Fruit fly (Drosophila melanogaster) whole organism, embryonic: Measurements from ENCODE around the gene Alg12.

Source experiments
- CG10366 ChIP-seq: fragments of 200-800 bp; sonication (Bioruptor generic); IDR thresholded peaks from 2 replicates; pipeline ENCODE4 v1.3.6; 2022; ENCODE audit warnings: missing biosample characterization, missing genetic modification characterization
- CG12104 ChIP-seq: fragments of 200-800 bp; sonication (Bioruptor generic); optimal IDR thresholded peaks from 3 replicates; lab custom pipeline; 2016; ENCODE audit warnings: missing biosample characterization, missing genetic modification characterization
- CG12219 ChIP-seq: fragments of 200-800 bp; sonication (Bioruptor generic); optimal IDR thresholded peaks from 3 replicates; lab custom pipeline; 2018; ENCODE audit warnings: missing biosample characterization, mild to moderate bottlenecking, missing genetic modification characterization
- CG13424 ChIP-seq: fragments of 200-800 bp; sonication (Bioruptor generic); optimal IDR thresholded peaks from 2 replicates; lab custom pipeline; 2019; ENCODE audit warnings: missing biosample characterization, mild to moderate bottlenecking, missing genetic modification characterization, moderate library complexity
- CG14050 ChIP-seq: fragments of 200-800 bp; sonication (Bioruptor generic); IDR thresholded peaks from 3 replicates; pipeline ENCODE4 v1.3.6; 2022; ENCODE audit warnings: missing biosample characterization, missing genetic modification characterization
- CG15269 ChIP-seq: fragments of 200-800 bp; sonication (Bioruptor generic); optimal IDR thresholded peaks from 2 replicates; lab custom pipeline; 2018; ENCODE audit warnings: missing biosample characterization, mild to moderate bottlenecking, missing genetic modification characterization, moderate library complexity
- CG15696 ChIP-seq: fragments of 200-800 bp; sonication (Bioruptor generic); optimal IDR thresholded peaks from 2 replicates; lab custom pipeline; 2019; ENCODE audit warnings: missing biosample characterization, mild to moderate bottlenecking, missing genetic modification characterization, moderate library complexity
- CG3065 ChIP-seq: fragments of 200-800 bp; sonication (Bioruptor generic); optimal IDR thresholded peaks from 2 replicates; lab custom pipeline; 2016; ENCODE audit warnings: missing biosample characterization, missing genetic modification characterization
- CG33557 ChIP-seq: fragments of 200-800 bp; sonication (Bioruptor generic); optimal IDR thresholded peaks from 2 replicates; lab custom pipeline; 2019; ENCODE audit warnings: missing biosample characterization, mild to moderate bottlenecking, missing genetic modification characterization, moderate library complexity
- CG34224 ChIP-seq: fragments of 200-800 bp; sonication (Bioruptor generic); IDR thresholded peaks from 3 replicates; pipeline ENCODE4 v1.3.6; 2022; ENCODE audit warnings: missing biosample characterization, missing genetic modification characterization; ENCODE audit not compliant: partially characterized antibody
- CG42726 ChIP-seq: fragments of 200-800 bp; sonication (Bioruptor generic); IDR thresholded peaks from 2 replicates; pipeline ENCODE4 v1.3.6; 2022; ENCODE audit warnings: missing biosample characterization, missing genetic modification characterization; ENCODE audit not compliant: partially characterized antibody
- CG4617 ChIP-seq: fragments of 200-800 bp; sonication (Bioruptor generic); optimal IDR thresholded peaks from 3 replicates; lab custom pipeline; 2016; ENCODE audit warnings: missing biosample characterization, missing genetic modification characterization, borderline replicate concordance
- CG5180 ChIP-seq: fragments of 200-800 bp; sonication (Bioruptor generic); optimal IDR thresholded peaks from 3 replicates; lab custom pipeline; 2017; ENCODE audit warnings: missing biosample characterization, missing genetic modification characterization, mild to moderate bottlenecking, moderate library complexity, missing genetic modification reagents
- CG8359 ChIP-seq: fragments of 200-800 bp; sonication (Bioruptor generic); optimal IDR thresholded peaks from 2 replicates; lab custom pipeline; 2017; ENCODE audit warnings: missing biosample characterization, mild to moderate bottlenecking, missing genetic modification characterization, borderline replicate concordance
- CG8765 ChIP-seq: fragments of 200-800 bp; sonication (Bioruptor generic); IDR thresholded peaks from 2 replicates; pipeline ENCODE4 v1.3.6; 2022; ENCODE audit warnings: missing biosample characterization, missing genetic modification characterization
- Chrac-16 ChIP-seq: fragments of 200-800 bp; sonication (Bioruptor generic); optimal IDR thresholded peaks from 3 replicates; lab custom pipeline; 2016; ENCODE audit warnings: missing biosample characterization, missing genetic modification characterization
- CoRest ChIP-seq: fragments of 200-800 bp; sonication (Bioruptor generic); optimal IDR thresholded peaks from 3 replicates; lab custom pipeline; 2018; ENCODE audit warnings: missing biosample characterization, mild to moderate bottlenecking, missing genetic modification characterization, moderate library complexity
- CrebB ChIP-seq: fragments of 200-800 bp; sonication (Bioruptor generic); optimal IDR thresholded peaks from 3 replicates; lab custom pipeline; 2018; ENCODE audit warnings: missing biosample characterization, mild to moderate bottlenecking, missing genetic modification characterization
- Dll ChIP-seq: fragments of 200-800 bp; sonication (Bioruptor generic); IDR thresholded peaks from 4 replicates; pipeline ENCODE4 v1.3.6; 2022; ENCODE audit warnings: missing biosample characterization, missing genetic modification characterization; ENCODE audit not compliant: partially characterized antibody
- Dp ChIP-seq: fragments of 200-800 bp; sonication (Bioruptor generic); optimal IDR thresholded peaks from 2 replicates; lab custom pipeline; 2018; ENCODE audit warnings: missing biosample characterization, mild to moderate bottlenecking, missing genetic modification characterization, moderate library complexity
- ERR ChIP-seq: fragments of 200-800 bp; sonication (Bioruptor generic); optimal IDR thresholded peaks from 2 replicates; lab custom pipeline; 2016; ENCODE audit warnings: missing biosample characterization, missing genetic modification characterization
- Fer1 ChIP-seq: fragments of 200-800 bp; sonication (Bioruptor generic); optimal IDR thresholded peaks from 2 replicates; lab custom pipeline; 2017; ENCODE audit warnings: missing biosample characterization, mild to moderate bottlenecking, missing genetic modification characterization
- Gsc ChIP-seq: fragments of 200-800 bp; sonication (Bioruptor generic); IDR thresholded peaks from 2 replicates; pipeline ENCODE4 v1.3.6; 2022; ENCODE audit warnings: missing biosample characterization, missing genetic modification characterization
- MESR4 ChIP-seq: fragments of 200-800 bp; sonication (Bioruptor generic); optimal IDR thresholded peaks from 2 replicates; lab custom pipeline; 2018; ENCODE audit warnings: missing biosample characterization, mild to moderate bottlenecking, missing genetic modification characterization, moderate library complexity
- NfI ChIP-seq: fragments of 200-800 bp; sonication (Bioruptor generic); optimal IDR thresholded peaks from 3 replicates; lab custom pipeline; 2018; ENCODE audit warnings: missing biosample characterization, mild to moderate bottlenecking, missing genetic modification characterization, moderate library complexity
- Oli ChIP-seq: fragments of 200-800 bp; sonication (Bioruptor generic); optimal IDR thresholded peaks from 2 replicates; lab custom pipeline; 2018; ENCODE audit warnings: missing biosample characterization, mild to moderate bottlenecking, missing genetic modification characterization, moderate library complexity
- Trl ChIP-seq, 3 experiments: fragments of >200 bp in 2 of 3; fragments of 200-800 bp in 1 of 3; sonication (Bioruptor generic) in 1 of 3; optimal IDR thresholded peaks; 2 replicates in 1 of 3; 3 replicates in 2 of 3; lab custom pipeline; 2016 to 2017; ENCODE audit warnings: missing biosample characterization in 1 of 3, missing genetic modification characterization in 1 of 3
- Vsx1 ChIP-seq: fragments of 200-800 bp; sonication (Bioruptor generic); optimal IDR thresholded peaks from 2 replicates; lab custom pipeline; 2017; ENCODE audit warnings: missing biosample characterization, mild to moderate bottlenecking, missing genetic modification characterization, missing genetic modification reagents
- Xrp1 ChIP-seq: fragments of 200-800 bp; sonication (Bioruptor generic); IDR thresholded peaks from 2 replicates; pipeline ENCODE4 v1.3.6; 2022; ENCODE audit warnings: missing biosample characterization, missing genetic modification characterization
- aop ChIP-seq: fragments of 200-800 bp; sonication (Bioruptor generic); IDR thresholded peaks from 2 replicates; pipeline ENCODE4 v1.3.6; 2022; ENCODE audit warnings: missing biosample characterization, missing genetic modification characterization
- ato ChIP-seq: fragments of 200-800 bp; sonication (Bioruptor generic); IDR thresholded peaks from 2 replicates; pipeline ENCODE4 v1.3.6; 2022; ENCODE audit warnings: missing biosample characterization, missing genetic modification characterization; ENCODE audit not compliant: partially characterized antibody
- cato ChIP-seq: fragments of 200-800 bp; sonication (Bioruptor generic); optimal IDR thresholded peaks from 2 replicates; lab custom pipeline; 2016; ENCODE audit warnings: missing biosample characterization, missing genetic modification characterization, borderline replicate concordance
- crc ChIP-seq: fragments of 200-800 bp; sonication (Bioruptor generic); optimal IDR thresholded peaks from 2 replicates; lab custom pipeline; 2016; ENCODE audit warnings: missing biosample characterization, missing genetic modification characterization
- crol ChIP-seq: fragments of 200-800 bp; sonication (Bioruptor generic); IDR thresholded peaks from 2 replicates; pipeline ENCODE4 v1.3.6; 2022; ENCODE audit warnings: missing biosample characterization, missing genetic modification characterization
- fd3F ChIP-seq: fragments of 200-800 bp; sonication (Bioruptor generic); optimal IDR thresholded peaks from 2 replicates; lab custom pipeline; 2018; ENCODE audit warnings: missing biosample characterization, mild to moderate bottlenecking, missing genetic modification characterization, moderate library complexity
- ftz-f1 ChIP-seq: fragments of 200-800 bp; sonication (Bioruptor generic); optimal IDR thresholded peaks from 2 replicates; lab custom pipeline; 2016; ENCODE audit warnings: missing biosample characterization, missing genetic modification characterization
- ind ChIP-seq: fragments of 200-800 bp; sonication (Bioruptor generic); optimal IDR thresholded peaks from 3 replicates; lab custom pipeline; 2016; ENCODE audit warnings: missing biosample characterization, missing genetic modification characterization
- knrl ChIP-seq: fragments of 200-800 bp; sonication (Bioruptor generic); IDR thresholded peaks from 3 replicates; pipeline ENCODE4 v1.3.6; 2022; ENCODE audit warnings: missing biosample characterization, missing genetic modification characterization; ENCODE audit not compliant: partially characterized antibody
- lbe ChIP-seq: fragments of 200-800 bp; sonication (Bioruptor generic); optimal IDR thresholded peaks from 2 replicates; lab custom pipeline; 2016; ENCODE audit warnings: missing biosample characterization, mild to moderate bottlenecking, missing genetic modification characterization
- org-1 ChIP-seq: fragments of 200-800 bp; sonication (Bioruptor generic); optimal IDR thresholded peaks from 2 replicates; lab custom pipeline; 2017; ENCODE audit warnings: missing biosample characterization, missing genetic modification characterization
- psq ChIP-seq: fragments of 200-800 bp; sonication (Bioruptor generic); optimal IDR thresholded peaks from 2 replicates; lab custom pipeline; 2017; ENCODE audit warnings: missing biosample characterization, missing genetic modification characterization
- pzg ChIP-seq: fragments of 200-800 bp; sonication (Bioruptor generic); optimal IDR thresholded peaks from 3 replicates; lab custom pipeline; 2018; ENCODE audit warnings: missing biosample characterization, mild to moderate bottlenecking, missing genetic modification characterization, moderate library complexity
- row ChIP-seq: fragments of 200-800 bp; sonication (Bioruptor generic); IDR thresholded peaks from 3 replicates; pipeline ENCODE4 v1.3.6; 2022; ENCODE audit warnings: missing biosample characterization, missing genetic modification characterization
- sima ChIP-seq: fragments of 200-800 bp; sonication (Bioruptor generic); optimal IDR thresholded peaks from 2 replicates; lab custom pipeline; 2016; ENCODE audit warnings: missing biosample characterization, missing genetic modification characterization
- unc-4 ChIP-seq: fragments of 200-800 bp; sonication (Bioruptor generic); IDR thresholded peaks from 2 replicates; pipeline ENCODE4 v1.3.6; 2022; ENCODE audit warnings: missing biosample characterization, missing genetic modification characterization; ENCODE audit not compliant: partially characterized antibody

The Alg12 gene

DNA sequence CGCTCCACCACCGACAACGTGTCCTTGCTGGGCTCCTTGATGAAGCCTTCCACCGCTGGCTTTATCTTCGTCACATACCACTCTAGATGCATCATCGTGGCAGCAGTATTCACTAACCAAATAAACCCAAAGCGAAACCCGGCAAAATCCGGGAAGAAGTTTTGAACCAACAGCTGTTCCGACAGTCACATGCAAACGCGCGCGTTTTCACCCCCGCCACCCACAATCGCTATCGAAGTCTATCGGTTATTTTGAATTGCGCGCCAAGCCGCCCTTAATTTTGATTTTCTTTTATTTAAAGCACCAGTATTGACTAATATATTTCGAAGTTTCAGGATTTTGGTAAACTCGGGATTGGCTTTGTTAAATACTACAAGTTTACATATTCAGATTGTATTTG is 1.8 kb upstream of the Alg12 start, which contains the start of gene Tti1 (continued):
- TF ChIP-seq psq (GFP tag; lab: Kevin White, UChicago) (no peak), Dp (GFP tag; lab: Kevin White, UChicago) (peak; percentile 86), CG42726 (GFP tag; lab: Robert Waterston, UW) (no peak), crc (GFP tag; lab: Kevin White, UChicago) (no peak), CG12104 (no peak), CG12219 (GFP tag; lab: Kevin White, UChicago) (no peak), CG14050 (GFP tag; lab: Robert Waterston, UW) (no peak), Vsx1 (GFP tag; lab: Kevin White, UChicago) (no peak), unc-4 (GFP tag; lab: Robert Waterston, UW) (0 out of 2 replicates have a peak, but pooled peaks have one; percentile 18), CG8359 (GFP tag; lab: Kevin White, UChicago) (no peak), aop (GFP tag; lab: Robert Waterston, UW) (no peak)

DNA sequence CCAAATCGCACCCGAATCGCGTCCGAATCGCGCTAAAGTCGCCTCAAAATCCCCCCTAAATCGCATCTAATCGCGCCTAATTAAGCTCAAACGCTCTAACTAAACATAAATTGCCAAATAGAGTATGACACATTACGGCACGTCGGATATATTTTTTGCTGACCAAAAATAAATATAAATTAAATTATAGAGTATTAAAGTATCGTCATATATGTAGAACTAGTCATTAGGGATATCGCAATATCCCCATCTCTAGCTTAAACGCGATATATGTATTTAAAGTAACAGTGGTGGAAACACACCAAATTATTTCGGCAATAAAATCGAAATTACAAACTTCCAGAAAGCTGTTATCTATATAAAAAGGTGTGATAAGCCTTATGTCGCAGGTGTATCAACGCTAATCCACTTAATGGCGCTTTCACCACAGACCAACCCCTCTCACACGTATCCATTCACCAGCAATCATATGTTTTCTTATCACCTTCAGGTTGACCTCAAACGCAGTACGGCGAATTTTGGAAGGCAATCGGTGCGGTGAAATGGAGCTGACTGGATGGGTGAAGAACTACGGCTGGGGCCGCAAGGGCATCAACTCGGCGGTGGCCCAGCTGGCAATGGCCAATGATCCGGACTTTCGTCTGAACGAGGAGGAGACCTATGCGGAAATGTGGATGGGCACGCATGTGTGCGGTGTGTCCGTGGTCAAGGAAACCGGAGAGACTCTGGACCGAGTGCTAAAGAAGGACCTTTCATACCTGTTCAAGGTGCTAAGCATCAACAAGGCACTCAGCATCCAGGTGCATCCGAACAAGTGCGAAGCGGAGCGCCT is 3.3 kb downstream of the Alg12 start, which contains the start of gene Mpi:
Mpi (plus strand) TSS at position 263 of the 832 bp plus-strand sequence.
- TF ChIP-seq CG3065 (GFP tag; lab: Kevin White, UChicago) (no peak), NfI (GFP tag; lab: Kevin White, UChicago) (no peak), psq (GFP tag; lab: Kevin White, UChicago) (no peak), CG34224 (GFP tag; lab: Robert Waterston, UW) (peak; percentile 42; the same call in 1 of the 3 replicates), pzg (peak; percentile 54), CG15269 (tag; lab: Kevin White, UChicago) (no peak), Dll (GFP tag; lab: Robert Waterston, UW) (peak; percentile 67), CG13424 (peak; percentile 49), CG5180 (no peak), crol (no peak), CG33557 (GFP tag; lab: Kevin White, UChicago) (no peak), CoRest (tag; lab: Kevin White, UChicago) (peak; percentile 40), Gsc (GFP tag; lab: Robert Waterston, UW) (no peak), org-1 (GFP tag; lab: Kevin White, UChicago) (no peak), ftz-f1 (GFP tag; lab: Kevin White, UChicago) (peak; percentile 71), MESR4 (GFP tag; lab: Kevin White, UChicago) (peak; percentile 83), Fer1 (peak; percentile 43), CG15696 (tag; lab: Kevin White, UChicago) (peak; percentile 34), Trl (optimal IDR thresholded peaks at IDR 0.05; lab: Kevin White, UChicago) (no peak), Trl (GFP tag; optimal IDR thresholded peaks at IDR 0.05; lab: Kevin White, UChicago) (no peak), CG10366 (peak; percentile 13; the same call in 1 of the 2 replicates), Oli (tag; lab: Kevin White, UChicago) (no peak), ind (GFP tag; lab: Kevin White, UChicago) (peak; percentile 7), ERR (peak; percentile 97), CG4617 (peak; percentile 63), row (GFP tag; lab: Robert Waterston, UW) (peak; percentile 92), Xrp1 (GFP tag; lab: Robert Waterston, UW) (peak; percentile 49; the same call in 1 of the 2 replicates), Chrac-16 (GFP tag; lab: Kevin White, UChicago) (peak; percentile 21), sima (GFP tag; lab: Kevin White, UChicago) (no peak), CrebB (tag; lab: Kevin White, UChicago) (peak; percentile 25), knrl (GFP tag; lab: Robert Waterston, UW) (peak; percentile 49; the same call in 2 of the 3 replicates), lbe (GFP tag; lab: Kevin White, UChicago) (peak; percentile 51), CG8765 (GFP tag; lab: Robert Waterston, UW) (no peak), ato (GFP tag; lab: Robert Waterston, UW) (0 out of 2 replicates have a peak, but pooled peaks have one; percentile 45), fd3F (GFP tag; lab: Kevin White, UChicago) (peak; percentile 2), cato (GFP tag; lab: Kevin White, UChicago) (no peak)
